Fruit fly (Drosophila melanogaster): Measurements from ENCODE around the gene CG13070.

The CG13070 gene

DNA sequence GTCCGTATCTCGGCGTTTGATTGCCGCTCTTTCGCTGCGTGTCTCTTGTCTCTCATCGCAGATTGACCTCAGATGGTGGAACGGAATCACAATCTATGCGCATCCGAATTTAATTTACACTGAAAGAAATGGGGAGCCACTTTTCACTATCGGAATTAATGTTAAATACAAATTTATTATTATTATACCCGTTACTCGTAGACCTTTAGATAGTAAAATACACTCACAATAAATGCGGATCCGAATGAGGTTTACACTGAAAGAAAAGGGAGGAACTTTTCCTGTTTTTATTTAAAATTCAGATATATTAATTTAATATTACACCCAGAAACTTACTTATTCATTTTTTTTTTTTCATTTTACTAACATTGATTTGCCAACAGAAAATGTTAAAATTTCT, 25.9 kb downstream of the CG13070 start (continued):
- TF ChIP-seq salr (GFP tag; optimal IDR thresholded peaks at IDR 0.05): no peak
- TF ChIP-seq fd59A (GFP tag; optimal IDR thresholded peaks at IDR 0.05): no peak
- 0 out of 3 replicates have a peak, but pooled peaks have one; percentile 45 for TF ChIP-seq CG6163 (GFP tag; IDR thresholded peaks at IDR 0.05)
- TF ChIP-seq net (GFP tag; optimal IDR thresholded peaks at IDR 0.05): no peak
- no peak for TF ChIP-seq Hr39 (GFP tag; optimal IDR thresholded peaks at IDR 0.05)
- no peak for TF ChIP-seq lz (GFP tag; optimal IDR thresholded peaks at IDR 0.05)
- peak; percentile 5 for TF ChIP-seq CG34406 (GFP tag; optimal IDR thresholded peaks at IDR 0.05)
- TF ChIP-seq CG8319 (GFP tag; optimal IDR thresholded peaks at IDR 0.05): no peak
- no peak for TF ChIP-seq Smox (GFP tag; optimal IDR thresholded peaks at IDR 0.05)
- TF ChIP-seq CG4318 (GFP tag; optimal IDR thresholded peaks at IDR 0.05): no peak
- TF ChIP-seq CG7368 (GFP tag; optimal IDR thresholded peaks at IDR 0.05): no peak
- no peak for TF ChIP-seq CG6276 (GFP tag; optimal IDR thresholded peaks at IDR 0.05)
- TF ChIP-seq Gug (GFP tag; IDR thresholded peaks at IDR 0.05): no peak
- no peak for TF ChIP-seq vri (GFP tag; optimal IDR thresholded peaks at IDR 0.05)
- peak; percentile 46; the same call in 1 of the 3 replicates for TF ChIP-seq CG8119 (GFP tag; IDR thresholded peaks at IDR 0.05)
- peak; percentile 10 for TF ChIP-seq pdm3 (GFP tag; optimal IDR thresholded peaks at IDR 0.05)
- no peak for TF ChIP-seq CG11294 (GFP tag; IDR thresholded peaks at IDR 0.05)
- TF ChIP-seq Ets21C (GFP tag; optimal IDR thresholded peaks at IDR 0.05): no peak
- no peak for TF ChIP-seq Lpt (GFP tag; optimal IDR thresholded peaks at IDR 0.05)
- peak; percentile 25 for TF ChIP-seq CG32006 (GFP tag; optimal IDR thresholded peaks at IDR 0.05)
- TF ChIP-seq CG11902 (GFP tag; optimal IDR thresholded peaks at IDR 0.05): no peak
- no peak for TF ChIP-seq Sox15 (GFP tag; optimal IDR thresholded peaks at IDR 0.05)
- TF ChIP-seq Met (GFP tag; optimal IDR thresholded peaks at IDR 0.05): no peak
- TF ChIP-seq Hr38 (GFP tag; optimal IDR thresholded peaks at IDR 0.05): no peak
- TF ChIP-seq CG6854 (GFP tag; optimal IDR thresholded peaks at IDR 0.05): no peak
- TF ChIP-seq Hr4 (GFP tag; optimal IDR thresholded peaks at IDR 0.05): peak; percentile 18
- TF ChIP-seq CG31627 (GFP tag; optimal IDR thresholded peaks at IDR 0.05): no peak
- peak; percentile 4 for TF ChIP-seq CG10669 (GFP tag; optimal IDR thresholded peaks at IDR 0.05)
- TF ChIP-seq CG9139 (GFP tag; optimal IDR thresholded peaks at IDR 0.05): no peak
- peak; percentile 15 for TF ChIP-seq CG11762 (GFP tag; optimal IDR thresholded peaks at IDR 0.05; ENCODE audit: insufficient read depth)
- TF ChIP-seq CG3919 (GFP tag; optimal IDR thresholded peaks at IDR 0.05): no peak
- no peak for TF ChIP-seq Eip75B (GFP tag; optimal IDR thresholded peaks at IDR 0.05)
- TF ChIP-seq CG10631 (GFP tag; optimal IDR thresholded peaks at IDR 0.05): peak; percentile 33
- no peak for TF ChIP-seq CG3032 (tag; optimal IDR thresholded peaks at IDR 0.05)
- peak; percentile 12 for TF ChIP-seq spab (GFP tag; optimal IDR thresholded peaks at IDR 0.05)
- no peak for TF ChIP-seq CG6808 (GFP tag; optimal IDR thresholded peaks at IDR 0.05)
- TF ChIP-seq ss (GFP tag; optimal IDR thresholded peaks at IDR 0.05): no peak

DNA sequence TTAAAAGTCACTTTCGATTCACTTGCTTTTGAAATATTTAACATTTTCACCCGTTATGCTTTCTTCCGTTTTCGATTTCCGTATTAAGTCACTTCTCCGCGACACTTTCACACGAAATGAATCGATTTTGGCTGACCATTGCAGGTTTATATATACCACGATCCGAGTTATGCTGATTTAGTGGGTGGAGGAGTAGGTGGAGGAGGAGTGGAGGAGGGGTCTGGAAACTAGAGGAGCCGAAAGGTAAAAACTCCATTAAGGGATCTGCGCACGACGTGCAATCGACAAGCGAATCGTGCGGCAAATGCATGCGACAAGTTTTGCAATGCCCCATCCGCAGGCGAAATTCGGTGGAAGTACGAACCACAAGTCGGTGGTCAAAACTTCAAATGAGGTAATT, 27.7 kb downstream of the CG13070 start, which contains the start of gene CG13045:
CG13045 (minus strand) TSS at position 101 of the 400 bp plus-strand sequence.
- TF ChIP-seq CG10669 (GFP tag; optimal IDR thresholded peaks at IDR 0.05) (no peak), ss (GFP tag; optimal IDR thresholded peaks at IDR 0.05) (no peak), topi (GFP tag; optimal IDR thresholded peaks at IDR 0.05) (no peak), Sox14 (GFP tag; optimal IDR thresholded peaks at IDR 0.05) (no peak), vri (GFP tag; optimal IDR thresholded peaks at IDR 0.05) (no peak), CG4318 (GFP tag; optimal IDR thresholded peaks at IDR 0.05) (no peak), CG8119 (GFP tag; IDR thresholded peaks at IDR 0.05) (no peak), cyc (GFP tag; optimal IDR thresholded peaks at IDR 0.05) (no peak), CG32006 (GFP tag; optimal IDR thresholded peaks at IDR 0.05) (no peak), salr (GFP tag; optimal IDR thresholded peaks at IDR 0.05) (no peak)

DNA sequence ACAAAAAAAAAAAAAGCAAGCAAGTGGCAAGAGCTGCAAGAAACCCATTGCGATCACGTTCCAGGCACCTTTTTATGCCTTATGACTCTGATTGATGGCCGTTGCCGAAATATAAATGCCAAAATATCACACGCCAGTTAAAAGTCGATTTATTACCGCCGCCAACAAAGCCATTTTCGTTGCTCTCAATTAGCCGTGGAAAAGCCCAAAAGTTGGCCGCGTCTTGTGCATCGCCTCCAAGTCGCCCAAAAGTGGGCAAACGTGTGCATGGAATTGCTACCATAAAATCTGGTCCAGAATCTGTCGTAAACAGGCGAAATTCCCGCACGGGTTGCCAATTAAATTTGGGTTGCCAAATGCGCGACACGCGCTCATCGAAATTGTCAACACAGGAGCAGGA, 28.5 kb downstream of the CG13070 start:
- no peak for TF ChIP-seq Met (GFP tag; optimal IDR thresholded peaks at IDR 0.05)
- TF ChIP-seq CG3919 (GFP tag; optimal IDR thresholded peaks at IDR 0.05): peak; percentile 22
- 0 out of 3 replicates have a peak, but pooled peaks have one; percentile 30 for TF ChIP-seq CG6163 (GFP tag; IDR thresholded peaks at IDR 0.05)

Measured in whole organism, prepupa.